Fruit fly (Drosophila melanogaster) whole organism, embryonic: Measurements from ENCODE around the gene CG34034.

Experiments
- ATbp ChIP-seq: fragments of 200-800 bp; sonication (Bioruptor generic); optimal IDR thresholded peaks from 2 replicates; lab custom pipeline; 2017; ENCODE audit warnings: missing biosample characterization, mild to moderate bottlenecking, missing genetic modification characterization, missing genetic modification reagents
- Atf3 ChIP-seq: fragments of 200-800 bp; sonication (Bioruptor generic); optimal IDR thresholded peaks from 3 replicates; lab custom pipeline; 2016; ENCODE audit warnings: missing biosample characterization, missing genetic modification characterization
- BEAF-32 ChIP-seq: fragments of 200-800 bp; sonication (Bioruptor generic); optimal IDR thresholded peaks from 3 replicates; lab custom pipeline; 2017; ENCODE audit warnings: missing biosample characterization, missing genetic modification characterization, mild to moderate bottlenecking, moderate library complexity, missing genetic modification reagents
- Bgb ChIP-seq: fragments of 200-800 bp; sonication (Bioruptor generic); IDR thresholded peaks from 2 replicates; pipeline ENCODE4 v1.3.6; 2022; ENCODE audit warnings: missing biosample characterization, missing genetic modification characterization; ENCODE audit not compliant: partially characterized antibody
- CG10543 ChIP-seq: fragments of 200-800 bp; sonication (Bioruptor generic); optimal IDR thresholded peaks from 3 replicates; lab custom pipeline; 2017; ENCODE audit warnings: missing biosample characterization, mild to moderate bottlenecking, missing genetic modification characterization, moderate library complexity
- CG11696 ChIP-seq: fragments of 200-800 bp; sonication (Bioruptor generic); IDR thresholded peaks from 2 replicates; pipeline ENCODE4 v1.3.6; 2022; ENCODE audit warnings: missing biosample characterization, missing genetic modification characterization
- CG12071 ChIP-seq: fragments of 200-800 bp; sonication (Bioruptor generic); optimal IDR thresholded peaks from 3 replicates; lab custom pipeline; 2018; ENCODE audit warnings: missing biosample characterization, mild to moderate bottlenecking, missing genetic modification characterization
- CG12769 ChIP-seq: fragments of 200-800 bp; sonication (Bioruptor generic); optimal IDR thresholded peaks from 2 replicates; lab custom pipeline; 2019; ENCODE audit warnings: missing biosample characterization, mild to moderate bottlenecking, missing genetic modification characterization, moderate library complexity
- CG14441 ChIP-seq: fragments of 200-800 bp; sonication (Bioruptor generic); IDR thresholded peaks from 2 replicates; pipeline ENCODE4 v1.3.6; 2022; ENCODE audit warnings: missing biosample characterization, missing genetic modification characterization
- CG14710 ChIP-seq: fragments of 200-800 bp; sonication (Bioruptor generic); optimal IDR thresholded peaks from 3 replicates; lab custom pipeline; 2019; ENCODE audit warnings: missing biosample characterization, mild to moderate bottlenecking, missing genetic modification characterization, moderate library complexity
- CG15269 ChIP-seq: fragments of 200-800 bp; sonication (Bioruptor generic); optimal IDR thresholded peaks from 2 replicates; lab custom pipeline; 2018; ENCODE audit warnings: missing biosample characterization, mild to moderate bottlenecking, missing genetic modification characterization, moderate library complexity
- CG1529 ChIP-seq: fragments of 200-800 bp; sonication (Bioruptor generic); optimal IDR thresholded peaks from 3 replicates; lab custom pipeline; 2018; ENCODE audit warnings: missing biosample characterization, missing genetic modification characterization
- CG15514 ChIP-seq: fragments of 200-800 bp; sonication (Bioruptor generic); optimal IDR thresholded peaks from 3 replicates; lab custom pipeline; 2017; ENCODE audit warnings: missing biosample characterization, missing genetic modification characterization, mild to moderate bottlenecking, moderate library complexity, missing genetic modification reagents
- CG15601 ChIP-seq: fragments of 200-800 bp; sonication (Bioruptor generic); optimal IDR thresholded peaks from 3 replicates; lab custom pipeline; 2019; ENCODE audit warnings: missing biosample characterization, mild to moderate bottlenecking, missing genetic modification characterization, moderate library complexity
- CG16779 ChIP-seq: fragments of 200-800 bp; sonication (Bioruptor generic); IDR thresholded peaks from 2 replicates; pipeline ENCODE4 v1.3.6; 2022; ENCODE audit warnings: missing biosample characterization, missing genetic modification characterization
- CG1832 ChIP-seq: fragments of 200-800 bp; sonication (Bioruptor generic); optimal IDR thresholded peaks from 2 replicates; lab custom pipeline; 2017; ENCODE audit warnings: missing biosample characterization, mild to moderate bottlenecking, missing genetic modification characterization, inconsistent platforms
- CG18599 ChIP-seq: fragments of 200-800 bp; sonication (Bioruptor generic); optimal IDR thresholded peaks from 3 replicates; lab custom pipeline; 2017; ENCODE audit warnings: missing biosample characterization, missing genetic modification characterization, mild to moderate bottlenecking, moderate library complexity, missing genetic modification reagents
- CG2712 ChIP-seq: fragments of 200-800 bp; optimal IDR thresholded peaks from 3 replicates; lab custom pipeline; 2019; ENCODE audit warnings: missing biosample characterization, mild to moderate bottlenecking, missing genetic modification characterization, moderate library complexity
- CG30403 ChIP-seq: fragments of 200-800 bp; sonication (Bioruptor generic); optimal IDR thresholded peaks from 3 replicates; lab custom pipeline; 2016; ENCODE audit warnings: missing biosample characterization, missing genetic modification characterization
- CG3065 ChIP-seq: fragments of 200-800 bp; sonication (Bioruptor generic); optimal IDR thresholded peaks from 2 replicates; lab custom pipeline; 2016; ENCODE audit warnings: missing biosample characterization, missing genetic modification characterization
- CG4707 ChIP-seq: fragments of 200-800 bp; sonication (Bioruptor generic); optimal IDR thresholded peaks from 2 replicates; lab custom pipeline; 2018; ENCODE audit warnings: missing biosample characterization, mild to moderate bottlenecking, missing genetic modification characterization, moderate library complexity
- CG6683 ChIP-seq: fragments of 200-800 bp; sonication (Bioruptor generic); optimal IDR thresholded peaks from 2 replicates; lab custom pipeline; 2017; ENCODE audit warnings: missing biosample characterization, mild to moderate bottlenecking, missing genetic modification characterization, missing genetic modification reagents
- CG9437 ChIP-seq: fragments of 200-800 bp; sonication (Bioruptor generic); optimal IDR thresholded peaks from 2 replicates; lab custom pipeline; 2018; ENCODE audit warnings: missing biosample characterization, mild to moderate bottlenecking, missing genetic modification characterization
- CG9797 ChIP-seq: fragments of 200-800 bp; sonication (Bioruptor generic); optimal IDR thresholded peaks from 3 replicates; lab custom pipeline; 2018; ENCODE audit warnings: missing biosample characterization, mild to moderate bottlenecking, missing genetic modification characterization
- Deaf1 ChIP-seq: fragments of 200-800 bp; optimal IDR thresholded peaks from 3 replicates; lab custom pipeline; 2019; ENCODE audit warnings: missing biosample characterization, mild to moderate bottlenecking, missing genetic modification characterization, moderate library complexity
- Dip2 ChIP-seq: fragments of 200-800 bp; sonication (Bioruptor generic); IDR thresholded peaks from 2 replicates; pipeline ENCODE4 v1.3.6; 2022; ENCODE audit warnings: missing biosample characterization, missing genetic modification characterization
- Fer1 ChIP-seq: fragments of 200-800 bp; sonication (Bioruptor generic); optimal IDR thresholded peaks from 2 replicates; lab custom pipeline; 2017; ENCODE audit warnings: missing biosample characterization, mild to moderate bottlenecking, missing genetic modification characterization
- Fer3 ChIP-seq: fragments of 200-800 bp; sonication (Bioruptor generic); optimal IDR thresholded peaks from 2 replicates; lab custom pipeline; 2018; ENCODE audit warnings: missing biosample characterization, mild to moderate bottlenecking, missing genetic modification characterization, moderate library complexity
- HLH3B ChIP-seq: fragments of 200-800 bp; sonication (Bioruptor generic); IDR thresholded peaks from 2 replicates; pipeline ENCODE4 v1.3.6; 2022; ENCODE audit warnings: missing biosample characterization, missing genetic modification characterization
- Mrtf ChIP-seq: fragments of 200-800 bp; sonication (Bioruptor generic); IDR thresholded peaks from 3 replicates; pipeline ENCODE4 v1.3.6; 2022; ENCODE audit warnings: missing biosample characterization, missing genetic modification characterization
- Optix ChIP-seq: fragments of 200-800 bp; sonication (Bioruptor generic); IDR thresholded peaks from 3 replicates; pipeline ENCODE4 v1.3.6; 2022; ENCODE audit warnings: missing biosample characterization, missing genetic modification characterization
- Ptx1 ChIP-seq: fragments of 200-800 bp; sonication (Bioruptor generic); IDR thresholded peaks from 2 replicates; pipeline ENCODE4 v1.3.6; 2022; ENCODE audit warnings: missing biosample characterization, missing genetic modification characterization
- ase ChIP-seq: fragments of 200-800 bp; sonication (Bioruptor generic); IDR thresholded peaks from 3 replicates; pipeline ENCODE4 v1.3.6; 2022; ENCODE audit warnings: missing biosample characterization, missing genetic modification characterization
- br ChIP-seq: fragments of >200 bp; optimal IDR thresholded peaks from 2 replicates; lab custom pipeline; 2017
- bsh ChIP-seq, 2 experiments: fragments of 200-800 bp; sonication (Bioruptor generic); optimal IDR thresholded peaks; 2 replicates each; lab custom pipeline; 2017 to 2018; ENCODE audit warnings: mild to moderate bottlenecking in 2 of 2, missing biosample characterization in 2 of 2, missing genetic modification characterization in 2 of 2, moderate library complexity in 1 of 2
- dimm ChIP-seq: fragments of 200-800 bp; sonication (Bioruptor generic); IDR thresholded peaks from 2 replicates; pipeline ENCODE4 v1.3.6; 2022; ENCODE audit warnings: missing biosample characterization, missing genetic modification characterization
- ems ChIP-seq: fragments of 200-800 bp; sonication (Bioruptor generic); optimal IDR thresholded peaks from 3 replicates; lab custom pipeline; 2016; ENCODE audit warnings: missing biosample characterization, missing genetic modification characterization
- hb ChIP-seq: fragments of 200-800 bp; sonication (Bioruptor generic); IDR thresholded peaks from 3 replicates; pipeline ENCODE4 v1.3.6; 2022; ENCODE audit warnings: missing biosample characterization, missing genetic modification characterization; ENCODE audit not compliant: partially characterized antibody
- her ChIP-seq: fragments of 200-800 bp; sonication (Bioruptor generic); optimal IDR thresholded peaks from 2 replicates; lab custom pipeline; 2016; ENCODE audit warnings: missing biosample characterization, missing genetic modification characterization
- ken ChIP-seq: fragments of 200-800 bp; sonication (Bioruptor generic); IDR thresholded peaks from 3 replicates; pipeline ENCODE4 v1.3.6; 2022; ENCODE audit warnings: missing biosample characterization, missing genetic modification characterization
- nerfin-2 ChIP-seq: fragments of 200-800 bp; sonication (Bioruptor generic); IDR thresholded peaks from 2 replicates; pipeline ENCODE4 v1.3.6; 2022; ENCODE audit warnings: missing biosample characterization, missing genetic modification characterization; ENCODE audit not compliant: partially characterized antibody
- pita ChIP-seq: fragments of 200-800 bp; sonication (Bioruptor generic); optimal IDR thresholded peaks from 2 replicates; lab custom pipeline; 2017; ENCODE audit warnings: missing biosample characterization, mild to moderate bottlenecking, missing genetic modification characterization
- row ChIP-seq: fragments of 200-800 bp; sonication (Bioruptor generic); IDR thresholded peaks from 3 replicates; pipeline ENCODE4 v1.3.6; 2022; ENCODE audit warnings: missing biosample characterization, missing genetic modification characterization
- sens ChIP-seq: fragments of 200-800 bp; sonication (Bioruptor generic); peaks from one replicate; lab custom pipeline; 2016; ENCODE audit warnings: missing biosample characterization, missing genetic modification characterization
- seq ChIP-seq: fragments of 200-800 bp; sonication (Bioruptor generic); IDR thresholded peaks from 2 replicates; pipeline ENCODE4 v1.3.6; 2022; ENCODE audit warnings: missing biosample characterization, missing genetic modification characterization
- sob ChIP-seq: fragments of 200-800 bp; sonication (Bioruptor generic); IDR thresholded peaks from 2 replicates; pipeline ENCODE4 v1.3.6; 2022; ENCODE audit warnings: missing biosample characterization, missing genetic modification characterization
- tup ChIP-seq: fragments of 200-800 bp; sonication (Bioruptor generic); optimal IDR thresholded peaks from 2 replicates; lab custom pipeline; 2016; ENCODE audit warnings: missing biosample characterization, mild to moderate bottlenecking, missing genetic modification characterization, moderate library complexity
- wek ChIP-seq: fragments of 200-800 bp; sonication (Bioruptor generic); optimal IDR thresholded peaks from 3 replicates; lab custom pipeline; 2018; ENCODE audit warnings: missing biosample characterization, mild to moderate bottlenecking, missing genetic modification characterization, moderate library complexity
- wor ChIP-seq: fragments of 200-800 bp; sonication (Bioruptor generic); IDR thresholded peaks from 2 replicates; pipeline ENCODE4 v1.3.6; 2022; ENCODE audit warnings: missing biosample characterization, missing genetic modification characterization
- yki ChIP-seq: fragments of >200 bp; optimal IDR thresholded peaks from 3 replicates; lab custom pipeline; 2018
- z ChIP-seq: fragments of 200-800 bp; sonication (Bioruptor generic); IDR thresholded peaks from 3 replicates; pipeline ENCODE4 v1.3.6; 2022; ENCODE audit warnings: missing biosample characterization, missing genetic modification characterization
- zfh1 ChIP-seq: fragments of 200-800 bp; sonication (Bioruptor generic); IDR thresholded peaks from 3 replicates; pipeline ENCODE4 v1.3.6; 2022; ENCODE audit warnings: missing biosample characterization, missing genetic modification characterization

CG34034 gene

dm6 chr3R:21703346-21703745 lies 35.6 kb downstream of the CG34034 start (continued):
- TF ChIP-seq CG12769 (tag; lab: Kevin White, UChicago), result no peak
- peak; percentile 17 for TF ChIP-seq CG30403 (GFP tag; lab: Kevin White, UChicago)
- peak; percentile 53 for TF ChIP-seq Ptx1
- TF ChIP-seq yki (lab: Kevin White, UChicago), result no peak
- TF ChIP-seq CG15514 (GFP tag; lab: Kevin White, UChicago), result no peak
- no peak for TF ChIP-seq ase (GFP tag; lab: Robert Waterston, UW)
- no peak for TF ChIP-seq tup (GFP tag; lab: Kevin White, UChicago)
- TF ChIP-seq wor (GFP tag; lab: Robert Waterston, UW), result 0 out of 2 replicates have a peak, but pooled peaks have one; percentile 12
- no peak for TF ChIP-seq CG14710 (tag; lab: Kevin White, UChicago)
- no peak for TF ChIP-seq ken (GFP tag; lab: Robert Waterston, UW)
- no peak for TF ChIP-seq Mrtf (GFP tag; lab: Robert Waterston, UW)
- TF ChIP-seq CG14441 (GFP tag; lab: Robert Waterston, UW), result no peak
- TF ChIP-seq br (lab: Kevin White, UChicago), result no peak
- TF ChIP-seq z (GFP tag; lab: Robert Waterston, UW), result no peak
- TF ChIP-seq Bgb (GFP tag; lab: Robert Waterston, UW), result no peak
- TF ChIP-seq HLH3B (GFP tag; lab: Robert Waterston, UW), result peak; percentile 44; the same call in 1 of the 2 replicates
- TF ChIP-seq CG9437 (GFP tag; lab: Kevin White, UChicago), result no peak
- no peak for TF ChIP-seq CG18599 (GFP tag; lab: Kevin White, UChicago)
- no peak for TF ChIP-seq her
- no peak for TF ChIP-seq dimm (GFP tag; lab: Robert Waterston, UW)
- TF ChIP-seq Dip2 (GFP tag; lab: Robert Waterston, UW), result no peak
- TF ChIP-seq CG16779, result no peak
- TF ChIP-seq seq, result 0 out of 2 replicates have a peak, but pooled peaks have one; percentile 40
- no peak for TF ChIP-seq sob (GFP tag; lab: Robert Waterston, UW)
- TF ChIP-seq Fer1 (GFP tag; lab: Kevin White, UChicago), result no peak
- TF ChIP-seq CG12071 (GFP tag; lab: Kevin White, UChicago), result no peak
- TF ChIP-seq CG15269 (tag; lab: Kevin White, UChicago), result peak; percentile 55
- no peak for TF ChIP-seq wek
- TF ChIP-seq ATbp (GFP tag; lab: Kevin White, UChicago), result peak; percentile 13
- no peak for TF ChIP-seq Deaf1 (tag; lab: Kevin White, UChicago)
- TF ChIP-seq BEAF-32 (GFP tag; lab: Kevin White, UChicago), result no peak
- TF ChIP-seq Fer3 (tag; lab: Kevin White, UChicago), result no peak
- TF ChIP-seq CG9797, result no peak
- no peak for TF ChIP-seq CG15601 (tag; lab: Kevin White, UChicago)
- TF ChIP-seq pita (GFP tag; lab: Kevin White, UChicago), result no peak
- TF ChIP-seq ems (GFP tag; lab: Kevin White, UChicago), result no peak
- TF ChIP-seq CG2712, result peak; percentile 35
- TF ChIP-seq zfh1 (GFP tag; lab: Robert Waterston, UW), result no peak
- no peak for TF ChIP-seq CG4707
- no peak for TF ChIP-seq hb (GFP tag; lab: Robert Waterston, UW)
- TF ChIP-seq CG1529 (GFP tag; lab: Kevin White, UChicago), result no peak
- TF ChIP-seq bsh (GFP tag; optimal IDR thresholded peaks at IDR 0.05; lab: Kevin White, UChicago), result peak in 1 of 2 experiments; percentile 6
- TF ChIP-seq sens (GFP tag; lab: Kevin White, UChicago), result peak; percentile 61
- no peak for TF ChIP-seq CG6683 (GFP tag; lab: Kevin White, UChicago)
- TF ChIP-seq row, result no peak
- no peak for TF ChIP-seq CG11696
- TF ChIP-seq CG1832, result no peak
- no peak for TF ChIP-seq Atf3 (GFP tag; lab: Kevin White, UChicago)
- TF ChIP-seq CG10543 (GFP tag; lab: Kevin White, UChicago), result no peak
- no peak for TF ChIP-seq Optix (GFP tag; lab: Robert Waterston, UW)
- no peak for TF ChIP-seq nerfin-2 (GFP tag; lab: Robert Waterston, UW)
- no peak for TF ChIP-seq CG3065 (GFP tag; lab: Kevin White, UChicago)
